Fruit fly (Drosophila melanogaster): ENCODE results near the gene Top1.

Gene Top1

DNA sequence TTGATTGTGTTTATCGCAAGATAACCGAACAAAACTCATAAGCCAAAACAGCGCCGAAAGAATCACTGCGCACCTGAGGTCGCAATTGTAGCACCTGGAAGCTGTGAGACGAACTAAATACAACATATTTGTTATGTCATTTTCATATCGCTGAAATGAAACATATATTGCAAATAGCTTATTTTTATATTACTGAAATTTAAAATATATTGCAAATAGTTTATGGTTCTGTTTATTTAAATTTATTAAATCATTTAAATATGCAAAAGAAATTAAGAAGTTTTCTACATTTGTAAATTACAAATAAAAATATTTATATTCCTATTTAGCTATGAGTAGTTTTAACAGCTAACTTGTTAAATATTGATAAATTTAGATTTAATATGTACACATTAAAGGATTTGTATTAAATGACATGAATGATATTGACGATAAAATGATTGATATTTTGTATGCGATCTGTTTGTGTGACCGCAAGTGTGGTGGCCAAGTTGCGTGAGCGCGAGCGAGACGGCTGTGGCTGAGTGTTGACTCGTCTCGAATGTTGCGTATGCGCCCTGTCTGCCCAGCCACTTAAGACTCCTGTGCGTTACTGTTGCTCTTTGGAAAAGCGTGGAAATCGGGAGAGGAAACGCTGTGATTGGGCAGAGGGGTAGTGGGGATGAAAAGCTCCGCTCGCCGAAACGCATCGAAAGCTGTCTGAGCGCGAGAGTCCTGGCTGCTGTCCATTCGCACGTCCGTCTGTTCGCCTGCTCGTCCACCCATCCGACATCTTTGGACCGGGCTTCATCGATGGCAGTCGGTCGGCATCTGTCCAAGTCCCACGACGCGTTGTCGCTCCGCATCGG, 22.1 kb upstream of the Top1 start, which contains the start of gene gce (continued):
- peak; percentile 52 for TF ChIP-seq ind (GFP tag; optimal IDR thresholded peaks at IDR 0.05)
- no peak for TF ChIP-seq luna (GFP tag; optimal IDR thresholded peaks at IDR 0.05)
- peak; percentile 42 for TF ChIP-seq Hr3 (GFP tag; optimal IDR thresholded peaks at IDR 0.05)
- TF ChIP-seq nmo (GFP tag; optimal IDR thresholded peaks at IDR 0.05): peak; percentile 64
- TF ChIP-seq p53 (GFP tag; optimal IDR thresholded peaks at IDR 0.05): no peak
- no peak for TF ChIP-seq croc (GFP tag; conservative IDR thresholded peaks at IDR 0.05)
- no peak for TF ChIP-seq CG1792 (GFP tag; optimal IDR thresholded peaks at IDR 0.05)
- no peak for TF ChIP-seq aop (GFP tag; IDR thresholded peaks at IDR 0.05)
- TF ChIP-seq CG6254 (GFP tag; optimal IDR thresholded peaks at IDR 0.05): no peak
- TF ChIP-seq chif (GFP tag; optimal IDR thresholded peaks at IDR 0.05): no peak
- no peak for TF ChIP-seq lmd (GFP tag; IDR thresholded peaks at IDR 0.05)
- no peak for TF ChIP-seq kay (GFP tag; optimal IDR thresholded peaks at IDR 0.05)
- peak; percentile 79 for TF ChIP-seq CG11504 (tag; optimal IDR thresholded peaks at IDR 0.05)
- TF ChIP-seq CG15696 (tag; optimal IDR thresholded peaks at IDR 0.05): no peak
- no peak for TF ChIP-seq gcm2 (GFP tag; optimal IDR thresholded peaks at IDR 0.05)
- no peak for TF ChIP-seq Tbp (GFP tag; optimal IDR thresholded peaks at IDR 0.05)
- TF ChIP-seq Hmx (GFP tag; optimal IDR thresholded peaks at IDR 0.05): no peak
- no peak for TF ChIP-seq Atf6 (GFP tag; IDR thresholded peaks at IDR 0.05)
- TF ChIP-seq CG4424 (GFP tag; optimal IDR thresholded peaks at IDR 0.05): peak; percentile 35
- no peak for TF ChIP-seq gsb (GFP tag; IDR thresholded peaks at IDR 0.05)
- TF ChIP-seq Ada2b (GFP tag; IDR thresholded peaks at IDR 0.05): peak; percentile 8; the same call in 1 of the 2 replicates
- peak; percentile 53 for TF ChIP-seq CG9932 (GFP tag; IDR thresholded peaks at IDR 0.05)
- TF ChIP-seq CG8478 (optimal IDR thresholded peaks at IDR 0.05): no peak
- TF ChIP-seq wek (GFP tag; optimal IDR thresholded peaks at IDR 0.05): no peak
- no peak for TF ChIP-seq CG6175 (GFP tag; IDR thresholded peaks at IDR 0.05)
- no peak for TF ChIP-seq fd64A (GFP tag; optimal IDR thresholded peaks at IDR 0.05)
- no peak for TF ChIP-seq CG7786 (GFP tag; optimal IDR thresholded peaks at IDR 0.05)
- TF ChIP-seq Lim3 (GFP tag; IDR thresholded peaks at IDR 0.05): no peak
- no peak for TF ChIP-seq CG3407 (GFP tag; optimal IDR thresholded peaks at IDR 0.05)
- TF ChIP-seq ranshi (GFP tag; IDR thresholded peaks at IDR 0.05): no peak
- TF ChIP-seq CG18619 (GFP tag; optimal IDR thresholded peaks at IDR 0.05): peak; percentile 67
- TF ChIP-seq sc (optimal IDR thresholded peaks at IDR 0.05): no peak
- no peak for TF ChIP-seq sc (GFP tag; optimal IDR thresholded peaks at IDR 0.05)
- no peak for TF ChIP-seq Awh (GFP tag; IDR thresholded peaks at IDR 0.05)
- TF ChIP-seq Dref (GFP tag; IDR thresholded peaks at IDR 0.05): no peak
- no peak for TF ChIP-seq Ets97D (GFP tag; optimal IDR thresholded peaks at IDR 0.05)
- no peak for TF ChIP-seq trh (GFP tag; optimal IDR thresholded peaks at IDR 0.05)
- no peak for TF ChIP-seq Dbx (GFP tag; IDR thresholded peaks at IDR 0.05)
- no peak for TF ChIP-seq Six4 (GFP tag; optimal IDR thresholded peaks at IDR 0.05)
- TF ChIP-seq onecut (GFP tag; IDR thresholded peaks at IDR 0.05): no peak; the same call in 1 of the 2 replicates
- no peak for TF ChIP-seq wdn (GFP tag; IDR thresholded peaks at IDR 0.05)
- TF ChIP-seq Chrac-16 (GFP tag; optimal IDR thresholded peaks at IDR 0.05): peak; percentile 5
- TF ChIP-seq ci (GFP tag; IDR thresholded peaks at IDR 0.05): no peak
- no peak for TF ChIP-seq cad (GFP tag; optimal IDR thresholded peaks at IDR 0.05)
- TF ChIP-seq unc-4 (GFP tag; IDR thresholded peaks at IDR 0.05; ENCODE audit: partially characterized antibody): no peak
- TF ChIP-seq toy (GFP tag; IDR thresholded peaks at IDR 0.05): no peak
- peak; percentile 74 for TF ChIP-seq dmrt99B (tag; optimal IDR thresholded peaks at IDR 0.05)
- TF ChIP-seq CG43689 (GFP tag; IDR thresholded peaks at IDR 0.05): no peak
- TF ChIP-seq fd3F (GFP tag; optimal IDR thresholded peaks at IDR 0.05): peak; percentile 15
- no peak for TF ChIP-seq CG16863 (GFP tag; optimal IDR thresholded peaks at IDR 0.05)
- TF ChIP-seq pnt (GFP tag; optimal IDR thresholded peaks at IDR 0.05): no peak
- no peak for TF ChIP-seq pzg (GFP tag; optimal IDR thresholded peaks at IDR 0.05)
